Worm (Caenorhabditis elegans): ENCODE results near the gene srt-54.

- TF ChIP-seq F13H6.1 (tag; optimal IDR thresholded peaks at IDR 0.05), result no peak
- TF ChIP-seq ahr-1 (tag; optimal IDR thresholded peaks at IDR 0.05), result no peak
Observed at ce11 chrII:69354-69753, 47.7 kb upstream of the srt-54 start, which contains the start of gene egl-26.
